Worm (Caenorhabditis elegans) whole organism, early embryonic: Measurements from ENCODE around the gene dpy-3.

ENCODE experiments used
- hmbx-1 ChIP-seq: sonication (generic microtip); optimal IDR thresholded peaks from 2 replicates; lab custom pipeline; 2016; ENCODE audit warnings: mild to moderate bottlenecking, missing genetic modification characterization, missing compliant biosample characterization
- scrt-1 ChIP-seq: fragments of 200-800 bp; sonication (Bioruptor generic); IDR thresholded peaks from 2 replicates; pipeline ENCODE4 v1.3.6; 2022; ENCODE audit warnings: missing genetic modification characterization, missing compliant biosample characterization

DNA sequence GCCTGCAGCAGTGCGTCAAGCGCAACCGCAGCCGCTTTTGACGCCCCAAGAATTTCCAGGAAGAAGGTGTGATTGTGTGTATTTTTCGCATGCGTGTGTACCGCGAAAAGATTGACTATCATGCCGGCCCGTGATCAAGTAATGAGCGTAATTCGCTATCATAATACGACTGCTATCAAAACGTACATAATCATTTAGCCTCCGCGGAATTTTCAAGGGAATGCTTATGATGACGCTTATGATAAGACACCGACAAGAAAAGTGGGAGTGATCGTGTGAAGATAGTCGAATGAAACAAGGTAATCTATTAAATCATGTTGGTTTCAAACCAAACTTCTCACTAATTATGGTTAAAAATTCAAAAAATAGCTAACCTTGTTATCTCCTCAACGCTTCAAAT is 12.4 kb upstream of the dpy-3 start:
- TF ChIP-seq hmbx-1 (tag; lab: Kevin White, UChicago), result no peak
- no peak for TF ChIP-seq scrt-1 (GFP tag; lab: Robert Waterston, UW)
